Fruit fly (Drosophila melanogaster): ENCODE measurements around the gene CG9951.

The CG9951 gene

dm6 chr3L:16860879-16861278, 2.1 kb upstream of the CG9951 start (continued):
- TF ChIP-seq CG17829 (tag; optimal IDR thresholded peaks at IDR 0.05): peak; percentile 3
- no peak for TF ChIP-seq D (optimal IDR thresholded peaks at IDR 0.05)
- TF ChIP-seq D (GFP tag; optimal IDR thresholded peaks at IDR 0.05): no peak
- no peak for TF ChIP-seq zf30C (GFP tag; optimal IDR thresholded peaks at IDR 0.05)
- TF ChIP-seq sug (tag; optimal IDR thresholded peaks at IDR 0.05): no peak
- no peak for TF ChIP-seq CG14860 (GFP tag; IDR thresholded peaks at IDR 0.05; ENCODE audit: partially characterized antibody)
- TF ChIP-seq pzg (GFP tag; optimal IDR thresholded peaks at IDR 0.05): peak; percentile 4
- no peak for TF ChIP-seq CG10959 (GFP tag; IDR thresholded peaks at IDR 0.05)

dm6 chr3L:16862284-16862683, 680 bp upstream of the CG9951 start, which contains the start of gene Rh4:
TSS of gene Rh4 (minus strand) at chr3L:16862517.
- TF ChIP-seq CG17385 (GFP tag; optimal IDR thresholded peaks at IDR 0.05) (no peak), Nf-YC (tag; optimal IDR thresholded peaks at IDR 0.05) (no peak), CG17612 (GFP tag; IDR thresholded peaks at IDR 0.05) (no peak), CG8478 (optimal IDR thresholded peaks at IDR 0.05) (peak; percentile 7), sqz (GFP tag; optimal IDR thresholded peaks at IDR 0.05) (no peak), Rx (GFP tag; IDR thresholded peaks at IDR 0.05) (0 out of 2 replicates have a peak, but pooled peaks have one; percentile 19), ap (GFP tag; IDR thresholded peaks at IDR 0.05) (no peak), CG15479 (GFP tag; optimal IDR thresholded peaks at IDR 0.05) (no peak), CG1529 (GFP tag; optimal IDR thresholded peaks at IDR 0.05) (no peak), aop (GFP tag; IDR thresholded peaks at IDR 0.05) (no peak), Med (GFP tag) (peak; percentile 70), Ets97D (GFP tag; optimal IDR thresholded peaks at IDR 0.05) (no peak), caup (GFP tag; optimal IDR thresholded peaks at IDR 0.05; ENCODE audit: severe bottlenecking) (no peak), CG4730 (GFP tag; IDR thresholded peaks at IDR 0.05) (no peak), crol (GFP tag; IDR thresholded peaks at IDR 0.05) (no peak), CG7556 (GFP tag; optimal IDR thresholded peaks at IDR 0.05) (no peak), CG10979 (tag; optimal IDR thresholded peaks at IDR 0.05) (no peak), Dip2 (GFP tag; IDR thresholded peaks at IDR 0.05) (no peak), Nf-YB (GFP tag; optimal IDR thresholded peaks at IDR 0.05) (no peak), Taf1 (GFP tag; IDR thresholded peaks at IDR 0.05) (no peak), pan (optimal IDR thresholded peaks at IDR 0.05) (no peak), pan (GFP tag; optimal IDR thresholded peaks at IDR 0.05 in 1 of 2, IDR thresholded peaks at IDR 0.05 in 1 of 2) (no peak), CG1602 (GFP tag; optimal IDR thresholded peaks at IDR 0.05) (no peak), fru (optimal IDR thresholded peaks at IDR 0.05) (no peak), unpg (GFP tag; optimal IDR thresholded peaks at IDR 0.05) (no peak), CG11695 (GFP tag; IDR thresholded peaks at IDR 0.05) (no peak), CG4282 (GFP tag; optimal IDR thresholded peaks at IDR 0.05) (no peak), bbx (GFP tag; IDR thresholded peaks at IDR 0.05; ENCODE audit: partially characterized antibody) (no peak), CG10321 (GFP tag; IDR thresholded peaks at IDR 0.05) (no peak), CG16813 (GFP tag; IDR thresholded peaks at IDR 0.05; ENCODE audit: partially characterized antibody) (no peak), stc (GFP tag; IDR thresholded peaks at IDR 0.05) (no peak), zen2 (GFP tag; IDR thresholded peaks at IDR 0.05; ENCODE audit: partially characterized antibody) (no peak), croc (GFP tag; conservative IDR thresholded peaks at IDR 0.05) (no peak), usp (GFP tag; optimal IDR thresholded peaks at IDR 0.05) (no peak), odd (GFP tag; optimal IDR thresholded peaks at IDR 0.05) (no peak), tx (GFP tag; optimal IDR thresholded peaks at IDR 0.05) (no peak), CG11696 (GFP tag; IDR thresholded peaks at IDR 0.05) (peak; percentile 9; the same call in 1 of the 2 replicates), Myb (GFP tag; optimal IDR thresholded peaks at IDR 0.05) (no peak), mld (GFP tag; IDR thresholded peaks at IDR 0.05; ENCODE audit: partially characterized antibody) (0 out of 3 replicates have a peak, but pooled peaks have one; percentile 14), CG13424 (tag; optimal IDR thresholded peaks at IDR 0.05) (no peak), Hmr (GFP tag; optimal IDR thresholded peaks at IDR 0.05) (no peak), tgo (GFP tag; IDR thresholded peaks at IDR 0.05) (no peak), ham (GFP tag; IDR thresholded peaks at IDR 0.05) (no peak), CoRest (tag; optimal IDR thresholded peaks at IDR 0.05) (no peak)

Data from whole organism, embryonic.